Fruit fly (Drosophila melanogaster) whole organism, embryonic: ENCODE measurements around the gene Cyp9f2.

Source experiments
- Blimp-1 ChIP-seq: fragments of 200-800 bp; sonication (Bioruptor generic); optimal IDR thresholded peaks from 3 replicates; lab custom pipeline; 2018; ENCODE audit warnings: missing biosample characterization, missing genetic modification characterization, mild to moderate bottlenecking, moderate library complexity, missing genetic modification reagents
- CG10959 ChIP-seq: fragments of 200-800 bp; sonication (Bioruptor generic); IDR thresholded peaks from 2 replicates; pipeline ENCODE4 v1.3.6; 2022; ENCODE audit warnings: missing biosample characterization, missing genetic modification characterization
- CG12659 ChIP-seq: fragments of 200-800 bp; sonication (Bioruptor generic); optimal IDR thresholded peaks from 3 replicates; lab custom pipeline; 2017; ENCODE audit warnings: mild to moderate bottlenecking, missing biosample characterization, missing genetic modification reagents, missing genetic modification characterization
- CG17829 ChIP-seq: fragments of 200-800 bp; optimal IDR thresholded peaks from 2 replicates; lab custom pipeline; 2019; ENCODE audit warnings: missing biosample characterization, mild to moderate bottlenecking, missing genetic modification characterization, moderate library complexity
- CG3726 ChIP-seq: fragments of 200-800 bp; sonication (Bioruptor generic); IDR thresholded peaks from 3 replicates; pipeline ENCODE4, ENCODE4 v1.3.6; 2022; ENCODE audit warnings: missing biosample characterization, missing genetic modification characterization
- CG3847 ChIP-seq: fragments of 200-800 bp; sonication (Bioruptor generic); IDR thresholded peaks from 2 replicates; pipeline ENCODE4 v1.3.6; 2022; ENCODE audit warnings: missing biosample characterization, missing genetic modification characterization
- CG4617 ChIP-seq: fragments of 200-800 bp; sonication (Bioruptor generic); optimal IDR thresholded peaks from 3 replicates; lab custom pipeline; 2016; ENCODE audit warnings: missing biosample characterization, missing genetic modification characterization, borderline replicate concordance
- CG5245 ChIP-seq: fragments of 200-800 bp; sonication (Bioruptor generic); optimal IDR thresholded peaks from 3 replicates; lab custom pipeline; 2016; ENCODE audit warnings: missing biosample characterization, missing genetic modification characterization
- YL-1 ChIP-seq: fragments of 200-800 bp; sonication (Bioruptor generic); optimal IDR thresholded peaks from 3 replicates; lab custom pipeline; 2017; ENCODE audit warnings: missing biosample characterization, mild to moderate bottlenecking, missing genetic modification characterization
- hth ChIP-seq: fragments of >200 bp; optimal IDR thresholded peaks from 2 replicates; lab custom pipeline; 2017; ENCODE audit warnings: inconsistent platforms
- nau ChIP-seq: fragments of 200-800 bp; sonication (Bioruptor generic); optimal IDR thresholded peaks from 3 replicates; lab custom pipeline; 2017; ENCODE audit warnings: missing biosample characterization, mild to moderate bottlenecking, missing genetic modification characterization, missing genetic modification reagents
- ttk ChIP-seq: fragments of 200-800 bp; sonication (Bioruptor generic); IDR thresholded peaks from 2 replicates; pipeline ENCODE4 v2.1.2; 2022; ENCODE audit warnings: missing biosample characterization, missing genetic modification characterization
- zfh1 ChIP-seq: fragments of 200-800 bp; sonication (Bioruptor generic); IDR thresholded peaks from 3 replicates; pipeline ENCODE4 v1.3.6; 2022; ENCODE audit warnings: missing biosample characterization, missing genetic modification characterization

dm6 chr3R:12369135-12369792 is 36.6 kb downstream of the Cyp9f2 start, which contains the start of gene GstD1:
- TF ChIP-seq zfh1 (GFP tag; lab: Robert Waterston, UW) (no peak), YL-1 (GFP tag; lab: Kevin White, UChicago) (no peak), CG5245 (GFP tag; lab: Kevin White, UChicago) (no peak), CG3847 (no peak), CG12659 (GFP tag; lab: Kevin White, UChicago) (peak; percentile 23), CG4617 (GFP tag; lab: Kevin White, UChicago) (no peak), nau (GFP tag; lab: Kevin White, UChicago) (peak; percentile 6), CG10959 (no peak), hth (lab: Kevin White, UChicago) (no peak), ttk (GFP tag; lab: Robert Waterston, UW) (0 out of 2 replicates have a peak, but pooled peaks have one; percentile 23), CG17829 (tag; lab: Kevin White, UChicago) (no peak), CG3726 (no peak), Blimp-1 (GFP tag; lab: Kevin White, UChicago) (peak; percentile 23)
